Fruit fly (Drosophila melanogaster): ENCODE measurements around the gene CG44001.

Gene CG44001

DNA sequence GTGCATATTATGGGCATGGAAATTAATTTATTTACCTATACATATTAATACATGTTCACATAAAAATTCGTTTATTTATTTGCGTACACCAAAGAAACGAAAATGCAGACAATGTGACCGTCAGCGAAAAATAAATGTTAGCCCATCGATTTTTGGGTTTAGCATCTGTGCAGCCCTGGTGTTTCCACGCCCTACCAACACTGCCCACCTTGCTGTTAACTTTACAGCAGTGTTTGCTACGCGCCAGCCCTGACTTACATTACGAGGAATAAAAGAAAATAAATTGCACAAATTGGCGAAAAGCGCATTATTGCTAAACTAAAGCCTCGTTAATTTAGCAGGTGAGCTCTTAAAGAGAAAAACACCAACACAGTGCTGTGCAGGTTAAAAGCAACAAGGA, at the start of gene CG44001, which contains the start of the genes CG33995 and CG44000 (continued):
- TF ChIP-seq vri (GFP tag; optimal IDR thresholded peaks at IDR 0.05) (peak; percentile 66), CG8119 (GFP tag; IDR thresholded peaks at IDR 0.05) (no peak), cyc (GFP tag; optimal IDR thresholded peaks at IDR 0.05) (peak; percentile 53), CG11902 (GFP tag; optimal IDR thresholded peaks at IDR 0.05) (no peak), Lpt (GFP tag; optimal IDR thresholded peaks at IDR 0.05) (no peak), CG15336 (GFP tag; IDR thresholded peaks at IDR 0.05) (no peak), pdm3 (GFP tag; optimal IDR thresholded peaks at IDR 0.05) (peak; percentile 37)

dm6 chr2L:4995010-4995836, 47.8 kb upstream of the CG44001 start:
- no peak for TF ChIP-seq CG15336 (GFP tag; IDR thresholded peaks at IDR 0.05)
- TF ChIP-seq vri (GFP tag; optimal IDR thresholded peaks at IDR 0.05) = no peak
- no peak for TF ChIP-seq CG11294 (GFP tag; IDR thresholded peaks at IDR 0.05)
- no peak for TF ChIP-seq CG10631 (GFP tag; optimal IDR thresholded peaks at IDR 0.05)
- TF ChIP-seq topi (GFP tag; optimal IDR thresholded peaks at IDR 0.05) = no peak
- no peak for TF ChIP-seq CG4318 (GFP tag; optimal IDR thresholded peaks at IDR 0.05)
- no peak for TF ChIP-seq achi (GFP tag; optimal IDR thresholded peaks at IDR 0.05)
- no peak for TF ChIP-seq dsx (GFP tag; optimal IDR thresholded peaks at IDR 0.05; ENCODE audit: poor library complexity, severe bottlenecking)
- no peak for TF ChIP-seq pdm3 (GFP tag; optimal IDR thresholded peaks at IDR 0.05)
- no peak for TF ChIP-seq Hr38 (GFP tag; optimal IDR thresholded peaks at IDR 0.05)
- no peak for TF ChIP-seq Met (GFP tag; optimal IDR thresholded peaks at IDR 0.05)
- TF ChIP-seq CG31627 (GFP tag; optimal IDR thresholded peaks at IDR 0.05) = no peak

dm6 chr2L:4995837-4996136, 47.3 kb upstream of the CG44001 start:
- peak; percentile 27 for TF ChIP-seq fkh (GFP tag; optimal IDR thresholded peaks at IDR 0.05)
- no peak for TF ChIP-seq fd59A (GFP tag; optimal IDR thresholded peaks at IDR 0.05)

dm6 chr2L:4996283-4996922, 46.7 kb upstream of the CG44001 start:
- peak; percentile 94 for TF ChIP-seq Blimp-1 (GFP tag; optimal IDR thresholded peaks at IDR 0.05)
- peak; percentile 58 for TF ChIP-seq Eip78C (GFP tag)
- TF ChIP-seq svp (GFP tag) = no peak

- peak; percentile 98 for TF ChIP-seq fd85E (GFP tag; optimal IDR thresholded peaks at IDR 0.05)
- TF ChIP-seq pdm3 (GFP tag; optimal IDR thresholded peaks at IDR 0.05) = peak; percentile 99
- peak; percentile 99 for TF ChIP-seq CG1621 (tag; optimal IDR thresholded peaks at IDR 0.05)
- peak; percentile 95 for TF ChIP-seq Eip93F (GFP tag; optimal IDR thresholded peaks at IDR 0.05)
- peak; percentile 90 for TF ChIP-seq fkh (GFP tag; optimal IDR thresholded peaks at IDR 0.05)
- peak; percentile 99 for TF ChIP-seq acj6 (GFP tag; optimal IDR thresholded peaks at IDR 0.05)
- peak; percentile 90 for TF ChIP-seq Hr38 (GFP tag; optimal IDR thresholded peaks at IDR 0.05)
- peak; percentile 99 for TF ChIP-seq CG16779 (tag; optimal IDR thresholded peaks at IDR 0.05)
- peak; percentile 99 for TF ChIP-seq CG8119 (GFP tag; IDR thresholded peaks at IDR 0.05)
- TF ChIP-seq CG11902 (GFP tag; optimal IDR thresholded peaks at IDR 0.05) = peak; percentile 99
- TF ChIP-seq topi (GFP tag; optimal IDR thresholded peaks at IDR 0.05) = peak; percentile 99
- peak; percentile 99 for TF ChIP-seq Gug (GFP tag; IDR thresholded peaks at IDR 0.05)
- TF ChIP-seq CG9139 (GFP tag; optimal IDR thresholded peaks at IDR 0.05) = peak; percentile 96
- peak; percentile 97 for TF ChIP-seq Blimp-1 (GFP tag; optimal IDR thresholded peaks at IDR 0.05)
- TF ChIP-seq net (GFP tag; optimal IDR thresholded peaks at IDR 0.05) = peak; percentile 99
- peak; percentile 99 for TF ChIP-seq Sox15 (GFP tag; optimal IDR thresholded peaks at IDR 0.05)
- peak; percentile 99 for TF ChIP-seq Smox (GFP tag; optimal IDR thresholded peaks at IDR 0.05)
- TF ChIP-seq Hr4 (GFP tag; optimal IDR thresholded peaks at IDR 0.05) = peak; percentile 100
- peak; percentile 99 for TF ChIP-seq Met (GFP tag; optimal IDR thresholded peaks at IDR 0.05)
- TF ChIP-seq achi (GFP tag; optimal IDR thresholded peaks at IDR 0.05) = peak; percentile 98
- TF ChIP-seq Sox14 (GFP tag; optimal IDR thresholded peaks at IDR 0.05) = peak; percentile 99
- TF ChIP-seq svp (GFP tag) = peak; percentile 100
- peak; percentile 98 for TF ChIP-seq CG8319 (GFP tag; optimal IDR thresholded peaks at IDR 0.05)
- TF ChIP-seq CG6163 (GFP tag; IDR thresholded peaks at IDR 0.05) = peak; percentile 100
- TF ChIP-seq Lpt (GFP tag; optimal IDR thresholded peaks at IDR 0.05) = peak; percentile 100
- TF ChIP-seq CG11762 (GFP tag; optimal IDR thresholded peaks at IDR 0.05; ENCODE audit: insufficient read depth) = peak; percentile 99
- peak; percentile 99 for TF ChIP-seq Ets21C (GFP tag; optimal IDR thresholded peaks at IDR 0.05)
- TF ChIP-seq CG15336 (GFP tag; IDR thresholded peaks at IDR 0.05) = peak; percentile 99
- TF ChIP-seq lz (GFP tag; optimal IDR thresholded peaks at IDR 0.05) = peak; percentile 99
Observed at dm6 chr2L:4997401-4998259, 45.4 kb upstream of the CG44001 start.

Data from whole organism, prepupa.